Fruit fly (Drosophila melanogaster) whole organism, embryonic: Measurements from ENCODE around the gene CG42658.

Experiments used
- ATbp ChIP-seq: fragments of 200-800 bp; sonication (Bioruptor generic); optimal IDR thresholded peaks from 2 replicates; lab custom pipeline; 2017; ENCODE audit warnings: missing biosample characterization, mild to moderate bottlenecking, missing genetic modification characterization, missing genetic modification reagents
- CG10267 ChIP-seq: fragments of 200-800 bp; sonication (Bioruptor generic); optimal IDR thresholded peaks from 2 replicates; lab custom pipeline; 2018; ENCODE audit warnings: missing biosample characterization, mild to moderate bottlenecking, missing genetic modification characterization, moderate library complexity
- CG12391 ChIP-seq: fragments of 200-800 bp; sonication (Bioruptor generic); optimal IDR thresholded peaks from 3 replicates; lab custom pipeline; 2018; ENCODE audit warnings: missing biosample characterization, mild to moderate bottlenecking, missing genetic modification characterization, moderate library complexity
- CG15601 ChIP-seq: fragments of 200-800 bp; sonication (Bioruptor generic); optimal IDR thresholded peaks from 3 replicates; lab custom pipeline; 2019; ENCODE audit warnings: missing biosample characterization, mild to moderate bottlenecking, missing genetic modification characterization, moderate library complexity
- CG16815 ChIP-seq: fragments of 200-800 bp; sonication (Bioruptor generic); optimal IDR thresholded peaks from 3 replicates; lab custom pipeline; 2017; ENCODE audit warnings: missing biosample characterization, mild to moderate bottlenecking, missing genetic modification characterization
- CG17328 ChIP-seq: fragments of 200-800 bp; sonication (Bioruptor generic); IDR thresholded peaks from 2 replicates; pipeline ENCODE4 v1.3.6; 2022; ENCODE audit warnings: missing biosample characterization, missing genetic modification characterization
- Chrac-16 ChIP-seq: fragments of 200-800 bp; sonication (Bioruptor generic); optimal IDR thresholded peaks from 3 replicates; lab custom pipeline; 2016; ENCODE audit warnings: missing biosample characterization, missing genetic modification characterization
- Dbx ChIP-seq: fragments of 200-800 bp; sonication (Bioruptor generic); IDR thresholded peaks from 3 replicates; pipeline ENCODE4 v1.3.6; 2022; ENCODE audit warnings: missing biosample characterization, missing genetic modification characterization
- Dfd ChIP-seq, 2 experiments: fragments of >200 bp; optimal IDR thresholded peaks; 2 replicates each; lab custom pipeline; 2017; ENCODE audit warnings: missing biosample characterization in 2 of 2, missing genetic modification characterization in 2 of 2
- Hr3 ChIP-seq: fragments of 200-800 bp; sonication (Bioruptor generic); optimal IDR thresholded peaks from 3 replicates; lab custom pipeline; 2016; ENCODE audit warnings: missing biosample characterization, missing genetic modification characterization
- MTF-1 ChIP-seq: fragments of 200-800 bp; sonication (Bioruptor generic); optimal IDR thresholded peaks from 2 replicates; lab custom pipeline; 2018; ENCODE audit warnings: missing biosample characterization, mild to moderate bottlenecking, missing genetic modification characterization, borderline replicate concordance
- Mrtf ChIP-seq: fragments of 200-800 bp; sonication (Bioruptor generic); IDR thresholded peaks from 3 replicates; pipeline ENCODE4 v1.3.6; 2022; ENCODE audit warnings: missing biosample characterization, missing genetic modification characterization
- Nf-YB ChIP-seq: fragments of 200-800 bp; sonication (Bioruptor generic); optimal IDR thresholded peaks from 3 replicates; lab custom pipeline; 2019; ENCODE audit warnings: missing biosample characterization, mild to moderate bottlenecking, missing genetic modification characterization, moderate library complexity
- Stat92E ChIP-seq, 3 experiments: fragments of >200 bp in 2 of 3; fragments of 200-800 bp in 1 of 3; sonication (Bioruptor generic) in 1 of 3; optimal IDR thresholded peaks; 2 replicates each; lab custom pipeline; 2017 to 2019; ENCODE audit warnings: missing biosample characterization in 3 of 3, missing genetic modification characterization in 3 of 3, mild to moderate bottlenecking in 1 of 3, moderate library complexity in 1 of 3
- esg ChIP-seq: fragments of 200-800 bp; sonication (Bioruptor generic); conservative IDR thresholded peaks from 2 replicates; pipeline ENCODE4 v1.3.6; 2022; ENCODE audit warnings: missing biosample characterization, missing genetic modification characterization
- gsb-n ChIP-seq: fragments of 200-800 bp; sonication (Bioruptor generic); optimal IDR thresholded peaks from 3 replicates; lab custom pipeline; 2018; ENCODE audit warnings: missing biosample characterization, mild to moderate bottlenecking, missing genetic modification characterization
- hb ChIP-seq: fragments of 200-800 bp; sonication (Bioruptor generic); IDR thresholded peaks from 3 replicates; pipeline ENCODE4 v1.3.6; 2022; ENCODE audit warnings: missing biosample characterization, missing genetic modification characterization; ENCODE audit not compliant: partially characterized antibody
- onecut ChIP-seq: fragments of 200-800 bp; sonication (Bioruptor generic); IDR thresholded peaks from 2 replicates; pipeline ENCODE4 v1.3.6; 2022; ENCODE audit warnings: missing biosample characterization, missing genetic modification characterization
- sug ChIP-seq: fragments of 200-800 bp; optimal IDR thresholded peaks from 2 replicates; lab custom pipeline; 2019; ENCODE audit warnings: missing biosample characterization, mild to moderate bottlenecking, missing genetic modification characterization, moderate library complexity
- trem ChIP-seq: fragments of 200-800 bp; optimal IDR thresholded peaks from 3 replicates; lab custom pipeline; 2019; ENCODE audit warnings: missing biosample characterization, mild to moderate bottlenecking, missing genetic modification characterization, moderate library complexity
- wdn ChIP-seq: fragments of 200-800 bp; sonication (Bioruptor generic); IDR thresholded peaks from 2 replicates; pipeline ENCODE4 v1.3.6; 2022; ENCODE audit warnings: missing biosample characterization, missing genetic modification characterization

Gene CG42658

DNA sequence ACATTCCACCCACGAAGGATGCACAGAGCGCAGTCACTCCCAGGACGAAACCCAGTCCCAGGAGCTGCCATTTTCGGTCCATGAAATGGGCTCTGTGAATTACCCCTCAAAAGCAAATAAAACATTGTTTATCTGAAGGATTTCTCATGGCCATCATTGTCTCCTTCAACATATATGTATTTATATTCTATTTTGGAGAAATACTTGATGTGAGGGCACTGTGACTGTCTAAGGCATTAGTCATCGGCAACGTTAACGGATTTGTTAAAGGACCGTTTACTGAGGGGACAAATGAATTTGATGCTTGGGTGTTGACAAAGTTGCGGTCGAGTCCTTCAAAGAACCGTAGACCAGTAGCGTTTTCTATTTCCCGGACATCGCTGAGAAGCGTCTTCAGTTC lies 48.4 kb downstream of the CG42658 start, which contains the start of gene Tengl2:
Tengl2 (minus strand) TSS at position 101 of the 400 bp plus-strand sequence.
- TF ChIP-seq ATbp (GFP tag; lab: Kevin White, UChicago) (no peak), trem (tag; lab: Kevin White, UChicago) (no peak), esg (GFP tag; lab: Robert Waterston, UW) (no peak), wdn (GFP tag; lab: Robert Waterston, UW) (no peak), CG17328 (GFP tag; lab: Robert Waterston, UW) (no peak)

DNA sequence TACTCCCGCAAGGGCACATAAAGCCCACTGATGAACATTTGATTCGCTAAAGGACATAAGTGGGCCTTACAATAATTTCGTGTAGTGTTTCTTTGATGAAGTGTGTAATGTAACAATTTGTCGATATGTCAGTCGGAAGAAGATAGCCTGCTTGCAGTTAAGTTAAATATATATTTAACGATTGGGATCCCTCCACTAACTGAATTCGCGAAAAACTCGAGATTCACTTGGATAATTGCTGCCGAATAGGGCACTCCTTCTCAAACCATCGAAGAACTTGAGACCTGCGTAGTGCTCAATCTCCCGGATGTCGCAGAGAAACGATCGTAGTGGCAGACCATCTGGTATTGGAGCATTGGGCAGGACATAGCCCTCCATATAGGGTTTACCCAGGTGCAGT lies 49.6 kb downstream of the CG42658 start, which contains the start of gene Tengl3:
Tengl3 (minus strand) TSS at position 101 of the 400 bp plus-strand sequence.
- TF ChIP-seq onecut, result no peak
- no peak for TF ChIP-seq CG10267 (tag; lab: Kevin White, UChicago)
- TF ChIP-seq sug (tag; lab: Kevin White, UChicago), result no peak
- TF ChIP-seq MTF-1 (GFP tag; lab: Kevin White, UChicago), result no peak
- no peak for TF ChIP-seq CG16815 (GFP tag; lab: Kevin White, UChicago)
- no peak for TF ChIP-seq Mrtf (GFP tag; lab: Robert Waterston, UW)
- no peak for TF ChIP-seq Dbx (GFP tag; lab: Robert Waterston, UW)
- TF ChIP-seq CG12391 (tag; lab: Kevin White, UChicago), result no peak
- no peak for TF ChIP-seq hb (GFP tag; lab: Robert Waterston, UW)
- no peak for TF ChIP-seq Nf-YB (GFP tag; lab: Kevin White, UChicago)
- TF ChIP-seq Stat92E (GFP tag; optimal IDR thresholded peaks at IDR 0.05; lab: Kevin White, UChicago), result no peak
- no peak for TF ChIP-seq ATbp (GFP tag; lab: Kevin White, UChicago)
- TF ChIP-seq Dfd (GFP tag; optimal IDR thresholded peaks at IDR 0.05; lab: Kevin White, UChicago), result no peak
- TF ChIP-seq gsb-n (tag; lab: Kevin White, UChicago), result no peak
- TF ChIP-seq Hr3 (GFP tag; lab: Kevin White, UChicago), result no peak
- TF ChIP-seq Chrac-16 (GFP tag; lab: Kevin White, UChicago), result no peak
- no peak for TF ChIP-seq CG15601 (tag; lab: Kevin White, UChicago)
